Worm (Caenorhabditis elegans) whole organism, L3 larva: ENCODE results near the gene srr-10.

Experiments used
- R02D3.7 ChIP-seq: fragments of 150-350 bp; optimal IDR thresholded peaks from 2 replicates; lab custom pipeline; 2014; ENCODE audit warnings: missing biosample characterization, missing genetic modification characterization
- ZK546.5 ChIP-seq: sonication (generic microtip); optimal IDR thresholded peaks from 2 replicates; lab custom pipeline; 2017; ENCODE audit warnings: missing biosample characterization, missing genetic modification characterization
- aly-2 ChIP-seq: fragments of 150-350 bp; optimal IDR thresholded peaks from 2 replicates; lab custom pipeline; 2014; ENCODE audit warnings: missing biosample characterization, missing genetic modification characterization
- ama-1 ChIP-seq: fragments of 150-350 bp; optimal IDR thresholded peaks from 2 replicates; lab custom pipeline; 2018
- ceh-28 ChIP-seq: fragments of 150-350 bp; optimal IDR thresholded peaks from 2 replicates; lab custom pipeline; 2014; ENCODE audit warnings: missing biosample characterization, missing genetic modification reagents, missing genetic modification characterization
- ceh-82 ChIP-seq: fragments of 150-350 bp; optimal IDR thresholded peaks from 2 replicates; lab custom pipeline; 2014; ENCODE audit warnings: missing biosample characterization, missing genetic modification characterization
- daf-12 ChIP-seq: fragments of 150-350 bp; optimal IDR thresholded peaks from 2 replicates; lab custom pipeline; 2014; ENCODE audit warnings: missing biosample characterization, missing genetic modification reagents, missing genetic modification characterization
- egl-5 ChIP-seq: fragments of 150-350 bp; optimal IDR thresholded peaks from 2 replicates; lab custom pipeline; 2017; ENCODE audit warnings: missing biosample characterization, missing genetic modification reagents, missing genetic modification characterization, inconsistent platforms
- elt-1 ChIP-seq: fragments of 150-350 bp; optimal IDR thresholded peaks from 2 replicates; lab custom pipeline; 2014; ENCODE audit warnings: missing biosample characterization, missing genetic modification characterization
- elt-3 ChIP-seq, 3 experiments: fragments of 150-350 bp in 1 of 3; sonication (generic microtip) in 2 of 3; optimal IDR thresholded peaks; 2 replicates in 2 of 3; 4 replicates in 1 of 3; lab custom pipeline; 2014 to 2017; ENCODE audit warnings: missing biosample characterization in 3 of 3, missing genetic modification characterization in 3 of 3
- eor-1 ChIP-seq, 2 experiments: fragments of 150-350 bp; optimal IDR thresholded peaks; 2 replicates each; lab custom pipeline; 2014 to 2018; ENCODE audit warnings: missing biosample characterization in 2 of 2, missing genetic modification characterization in 2 of 2
- fkh-2 ChIP-seq: fragments of 150-350 bp; optimal IDR thresholded peaks from 2 replicates; lab custom pipeline; 2014; ENCODE audit warnings: missing biosample characterization, missing genetic modification reagents, missing genetic modification characterization
- fos-1 ChIP-seq: fragments of 150-350 bp; optimal IDR thresholded peaks from 2 replicates; lab custom pipeline; 2014; ENCODE audit warnings: missing biosample characterization, missing genetic modification characterization
- hmg-11 ChIP-seq: sonication (generic microtip); optimal IDR thresholded peaks from 2 replicates; lab custom pipeline; 2016; ENCODE audit warnings: missing genetic modification characterization, missing compliant biosample characterization
- jun-1 ChIP-seq: fragments of 150-350 bp; optimal IDR thresholded peaks from 2 replicates; lab custom pipeline; 2014; ENCODE audit warnings: missing biosample characterization, missing genetic modification reagents, missing genetic modification characterization
- lsy-12 ChIP-seq: sonication (generic microtip); optimal IDR thresholded peaks from 2 replicates; lab custom pipeline; 2016; ENCODE audit warnings: mild to moderate bottlenecking, missing genetic modification characterization, missing compliant biosample characterization
- mdl-1 ChIP-seq: fragments of 150-350 bp; optimal IDR thresholded peaks from 2 replicates; lab custom pipeline; 2014; ENCODE audit warnings: missing biosample characterization, missing genetic modification characterization
- nfya-1 ChIP-seq: sonication (generic microtip); optimal IDR thresholded peaks from 2 replicates; lab custom pipeline; 2017; ENCODE audit warnings: missing genetic modification characterization, mild to moderate bottlenecking, missing compliant biosample characterization, antibody characterized with exemption, moderate library complexity; ENCODE audit not compliant: insufficient read depth
- nhr-11 ChIP-seq: fragments of 150-350 bp; optimal IDR thresholded peaks from 2 replicates; lab custom pipeline; 2014; ENCODE audit warnings: missing biosample characterization, missing genetic modification characterization
- nhr-12 ChIP-seq: fragments of 150-350 bp; optimal IDR thresholded peaks from 2 replicates; lab custom pipeline; 2014; ENCODE audit warnings: missing biosample characterization, missing genetic modification characterization
- nhr-23 ChIP-seq: fragments of 150-350 bp; optimal IDR thresholded peaks from 2 replicates; lab custom pipeline; 2014; ENCODE audit warnings: missing biosample characterization, missing genetic modification reagents, missing genetic modification characterization
- nhr-237 ChIP-seq: fragments of 150-350 bp; optimal IDR thresholded peaks from 2 replicates; lab custom pipeline; 2014; ENCODE audit warnings: missing biosample characterization, missing genetic modification characterization
- nhr-25 ChIP-seq: sonication (generic microtip); optimal IDR thresholded peaks from 2 replicates; lab custom pipeline; 2017; ENCODE audit warnings: missing biosample characterization, missing genetic modification characterization
- nhr-28 ChIP-seq: fragments of 150-350 bp; optimal IDR thresholded peaks from 2 replicates; lab custom pipeline; 2014; ENCODE audit warnings: missing biosample characterization, missing genetic modification characterization
- nhr-43 ChIP-seq: sonication (generic microtip); optimal IDR thresholded peaks from 2 replicates; lab custom pipeline; 2016; ENCODE audit warnings: mild to moderate bottlenecking, missing genetic modification characterization, missing compliant biosample characterization; ENCODE audit not compliant: poor library complexity, severe bottlenecking
- nhr-67 ChIP-seq: fragments of 150-350 bp; optimal IDR thresholded peaks from 2 replicates; lab custom pipeline; 2014; ENCODE audit warnings: missing biosample characterization, missing genetic modification characterization
- nhr-76 ChIP-seq: fragments of 150-350 bp; sonication (generic microtip); optimal IDR thresholded peaks from 5 replicates; lab custom pipeline; 2014; ENCODE audit warnings: missing biosample characterization, missing genetic modification characterization
- nhr-77 ChIP-seq: fragments of 150-350 bp; optimal IDR thresholded peaks from 2 replicates; lab custom pipeline; 2014; ENCODE audit warnings: missing biosample characterization, missing genetic modification characterization
- pha-4 ChIP-seq: fragments of 150-350 bp; optimal IDR thresholded peaks from 2 replicates; lab custom pipeline; 2014; ENCODE audit warnings: missing biosample characterization, missing genetic modification reagents, missing genetic modification characterization
- pqm-1 ChIP-seq: fragments of 150-350 bp; optimal IDR thresholded peaks from 2 replicates; lab custom pipeline; 2017; ENCODE audit warnings: missing biosample characterization, missing genetic modification characterization, inconsistent platforms
- sea-2 ChIP-seq: fragments of 150-350 bp; sonication (generic microtip); optimal IDR thresholded peaks from 4 replicates; lab custom pipeline; 2014; ENCODE audit warnings: missing biosample characterization, missing genetic modification reagents, missing genetic modification characterization
- skn-1 ChIP-seq: fragments of 150-350 bp; optimal IDR thresholded peaks from 2 replicates; lab custom pipeline; 2014; ENCODE audit warnings: missing biosample characterization, missing genetic modification characterization
- snpc-4 ChIP-seq: fragments of 150-350 bp; optimal IDR thresholded peaks from 2 replicates; lab custom pipeline; 2014; ENCODE audit warnings: missing biosample characterization, missing genetic modification characterization
- tbx-2 ChIP-seq: sonication (generic microtip); optimal IDR thresholded peaks from 2 replicates; lab custom pipeline; 2016; ENCODE audit warnings: mild to moderate bottlenecking, missing genetic modification characterization, missing compliant biosample characterization
- ztf-11 ChIP-seq: fragments of 150-350 bp; optimal IDR thresholded peaks from 2 replicates; lab custom pipeline; 2014; ENCODE audit warnings: missing biosample characterization, missing genetic modification characterization
- ztf-4 ChIP-seq: fragments of 150-350 bp; optimal IDR thresholded peaks from 2 replicates; lab custom pipeline; 2014; ENCODE audit warnings: missing biosample characterization, missing genetic modification characterization

The srr-10 gene

ce11 chrV:7717629-7718028, 17.8 kb upstream of the srr-10 start, which contains the start of gene ZK105.5:
Gene ZK105.5 (minus strand): TSS chrV:7717729.
- TF ChIP-seq nhr-76 (tag; lab: Kevin White, UChicago), result no peak
- TF ChIP-seq eor-1 (tag; optimal IDR thresholded peaks at IDR 0.05; lab: Kevin White, UChicago), result no peak
- TF ChIP-seq lsy-12 (tag; lab: Kevin White, UChicago), result no peak
- no peak for TF ChIP-seq R02D3.7 (tag; lab: Kevin White, UChicago)
- TF ChIP-seq nhr-25 (tag; lab: Kevin White, UChicago), result no peak
- TF ChIP-seq nfya-1, result no peak
- no peak for TF ChIP-seq nhr-23 (tag; lab: Kevin White, UChicago)
- TF ChIP-seq ceh-82 (tag; lab: Kevin White, UChicago), result no peak
- TF ChIP-seq tbx-2 (tag; lab: Kevin White, UChicago), result no peak
- TF ChIP-seq ztf-11 (tag; lab: Kevin White, UChicago), result no peak
- TF ChIP-seq elt-3 (tag; optimal IDR thresholded peaks at IDR 0.05; lab: Kevin White, UChicago), result no peak
- TF ChIP-seq daf-12 (tag; lab: Kevin White, UChicago), result no peak
- TF ChIP-seq elt-1, result no peak

- no peak for TF ChIP-seq nhr-23 (tag; lab: Kevin White, UChicago)
- no peak for TF ChIP-seq snpc-4 (tag; lab: Kevin White, UChicago)
- TF ChIP-seq sea-2 (GFP tag; lab: Kevin White, UChicago), result no peak
- no peak for TF ChIP-seq nhr-25 (tag; lab: Kevin White, UChicago)
- no peak for TF ChIP-seq ceh-28
- no peak for TF ChIP-seq ztf-4 (tag; lab: Kevin White, UChicago)
- no peak for TF ChIP-seq egl-5 (tag; lab: Kevin White, UChicago)
- no peak for TF ChIP-seq ztf-11 (tag; lab: Kevin White, UChicago)
- no peak for TF ChIP-seq nhr-77 (tag; lab: Kevin White, UChicago)
- TF ChIP-seq jun-1, result no peak
- no peak for TF ChIP-seq pqm-1
- TF ChIP-seq nhr-11 (tag; lab: Kevin White, UChicago), result no peak
- no peak for TF ChIP-seq nhr-76 (tag; lab: Kevin White, UChicago)
- no peak for TF ChIP-seq eor-1 (tag; optimal IDR thresholded peaks at IDR 0.05; lab: Kevin White, UChicago)
These were observed 13.5 kb upstream of the srr-10 start, which contains the start of gene ZK105.14 for ce11 chrV:7721945-7722344. Gene ZK105.14 (minus strand): TSS chrV:7722045.

ce11 chrV:7723967-7724544, 11.4 kb upstream of the srr-10 start, which contains the start of the genes ZK105.6 and ZK105.8:
Gene ZK105.6 (minus strand): TSS chrV:7724067.
Gene ZK105.8 (plus strand): TSS chrV:7724494.
- TF ChIP-seq skn-1 (tag; lab: Kevin White, UChicago) (no peak), elt-1 (no peak), ama-1 (lab: Kevin White, UChicago) (no peak), fos-1 (tag; lab: Kevin White, UChicago) (no peak), ZK546.5 (tag; lab: Kevin White, UChicago) (no peak), nhr-25 (tag; lab: Kevin White, UChicago) (no peak), ceh-82 (tag; lab: Kevin White, UChicago) (no peak), hmg-11 (no peak), lsy-12 (tag; lab: Kevin White, UChicago) (no peak), fkh-2 (no peak), mdl-1 (tag; lab: Kevin White, UChicago) (no peak), R02D3.7 (tag; lab: Kevin White, UChicago) (no peak), snpc-4 (tag; lab: Kevin White, UChicago) (no peak), daf-12 (tag; lab: Kevin White, UChicago) (no peak), eor-1 (tag; optimal IDR thresholded peaks at IDR 0.05; lab: Kevin White, UChicago) (no peak), aly-2 (tag; lab: Kevin White, UChicago) (no peak)
- TF ChIP-seq, all 47 proteins: peak for 0

ce11 chrV:7726202-7726601, 9.2 kb upstream of the srr-10 start:
- no peak for TF ChIP-seq ceh-82 (tag; lab: Kevin White, UChicago)
- TF ChIP-seq ZK546.5 (tag; lab: Kevin White, UChicago), result no peak
- no peak for TF ChIP-seq sea-2 (GFP tag; lab: Kevin White, UChicago)
- TF ChIP-seq nhr-28 (tag; lab: Kevin White, UChicago), result no peak
- TF ChIP-seq hmg-11, result no peak
- TF ChIP-seq nhr-237, result no peak
- no peak for TF ChIP-seq skn-1 (tag; lab: Kevin White, UChicago)
- TF ChIP-seq nhr-23 (tag; lab: Kevin White, UChicago), result no peak
- no peak for TF ChIP-seq ztf-11 (tag; lab: Kevin White, UChicago)
- TF ChIP-seq snpc-4 (tag; lab: Kevin White, UChicago), result no peak
- no peak for TF ChIP-seq elt-1
- no peak for TF ChIP-seq nfya-1
- no peak for TF ChIP-seq fos-1 (tag; lab: Kevin White, UChicago)
- TF ChIP-seq aly-2 (tag; lab: Kevin White, UChicago), result no peak
- no peak for TF ChIP-seq nhr-67 (tag; lab: Kevin White, UChicago)
- TF ChIP-seq pha-4 (tag; lab: Kevin White, UChicago), result no peak
- TF ChIP-seq mdl-1 (tag; lab: Kevin White, UChicago), result no peak
- no peak for TF ChIP-seq nhr-12 (tag; lab: Kevin White, UChicago)
- no peak for TF ChIP-seq nhr-43 (tag; lab: Kevin White, UChicago)
